Fruit fly (Drosophila melanogaster) whole organism, embryonic: Measurements from ENCODE around the gene AP-1sigma.

Experiments used
- Asciz ChIP-seq: fragments of 200-800 bp; sonication (Bioruptor generic); optimal IDR thresholded peaks from 2 replicates; lab custom pipeline; 2017; ENCODE audit warnings: missing biosample characterization, mild to moderate bottlenecking, missing genetic modification characterization, missing genetic modification reagents
- Atf3 ChIP-seq: fragments of 200-800 bp; sonication (Bioruptor generic); optimal IDR thresholded peaks from 3 replicates; lab custom pipeline; 2016; ENCODE audit warnings: missing biosample characterization, missing genetic modification characterization
- BtbVII ChIP-seq: fragments of 200-800 bp; sonication (Bioruptor generic); optimal IDR thresholded peaks from 3 replicates; lab custom pipeline; 2017; ENCODE audit warnings: missing biosample characterization, mild to moderate bottlenecking, missing genetic modification characterization
- CG10209 ChIP-seq: fragments of 200-800 bp; sonication (Bioruptor generic); optimal IDR thresholded peaks from 3 replicates; lab custom pipeline; 2017; ENCODE audit warnings: missing biosample characterization, mild to moderate bottlenecking, missing genetic modification characterization, missing genetic modification reagents
- CG10959 ChIP-seq: fragments of 200-800 bp; sonication (Bioruptor generic); IDR thresholded peaks from 2 replicates; pipeline ENCODE4 v1.3.6; 2022; ENCODE audit warnings: missing biosample characterization, missing genetic modification characterization
- CG13894 ChIP-seq: fragments of 200-800 bp; sonication (Bioruptor generic); optimal IDR thresholded peaks from 3 replicates; lab custom pipeline; 2018; ENCODE audit warnings: missing biosample characterization, mild to moderate bottlenecking, missing genetic modification characterization, moderate library complexity
- CG14667 ChIP-seq: fragments of 200-800 bp; sonication (Bioruptor generic); IDR thresholded peaks from 2 replicates; pipeline ENCODE4 v1.3.6; 2022; ENCODE audit warnings: missing biosample characterization, missing genetic modification characterization
- CG15601 ChIP-seq: fragments of 200-800 bp; sonication (Bioruptor generic); optimal IDR thresholded peaks from 3 replicates; lab custom pipeline; 2019; ENCODE audit warnings: missing biosample characterization, mild to moderate bottlenecking, missing genetic modification characterization, moderate library complexity
- CG16815 ChIP-seq: fragments of 200-800 bp; sonication (Bioruptor generic); optimal IDR thresholded peaks from 3 replicates; lab custom pipeline; 2017; ENCODE audit warnings: missing biosample characterization, mild to moderate bottlenecking, missing genetic modification characterization
- CG17612 ChIP-seq: fragments of 200-800 bp; sonication (Bioruptor generic); IDR thresholded peaks from 2 replicates; pipeline ENCODE4 v1.3.6; 2022; ENCODE audit warnings: missing biosample characterization, missing genetic modification characterization
- CG17802 ChIP-seq: fragments of 200-800 bp; sonication (Bioruptor generic); optimal IDR thresholded peaks from 2 replicates; lab custom pipeline; 2018; ENCODE audit warnings: missing biosample characterization, mild to moderate bottlenecking, missing genetic modification characterization, moderate library complexity
- CG17912 ChIP-seq: fragments of 200-800 bp; sonication (Bioruptor generic); optimal IDR thresholded peaks from 2 replicates; lab custom pipeline; 2018; ENCODE audit warnings: missing biosample characterization, mild to moderate bottlenecking, missing genetic modification characterization
- CG2120 ChIP-seq: fragments of 200-800 bp; sonication (Bioruptor generic); optimal IDR thresholded peaks from 3 replicates; lab custom pipeline; 2016; ENCODE audit warnings: missing biosample characterization, missing genetic modification characterization
- CG2199 ChIP-seq: fragments of 200-800 bp; sonication (Bioruptor generic); IDR thresholded peaks from 3 replicates; pipeline ENCODE4 v1.3.6; 2022; ENCODE audit warnings: missing biosample characterization, missing genetic modification characterization
- CG4730 ChIP-seq: fragments of 200-800 bp; sonication (Bioruptor generic); IDR thresholded peaks from 2 replicates; pipeline ENCODE4 v1.3.6; 2022; ENCODE audit warnings: missing biosample characterization, missing genetic modification characterization
- CG8281 ChIP-seq: fragments of 200-800 bp; sonication (Bioruptor generic); optimal IDR thresholded peaks from 2 replicates; lab custom pipeline; 2018; ENCODE audit warnings: missing biosample characterization, mild to moderate bottlenecking, missing genetic modification characterization, moderate library complexity
- CG8924 ChIP-seq: fragments of 200-800 bp; optimal IDR thresholded peaks from 3 replicates; lab custom pipeline; 2019; ENCODE audit warnings: missing biosample characterization, mild to moderate bottlenecking, missing genetic modification characterization, moderate library complexity
- HLH54F ChIP-seq: fragments of 200-800 bp; sonication (Bioruptor generic); optimal IDR thresholded peaks from 3 replicates; lab custom pipeline; 2016; ENCODE audit warnings: missing biosample characterization, missing genetic modification characterization
- Hmx ChIP-seq: fragments of 200-800 bp; sonication (Bioruptor generic); optimal IDR thresholded peaks from 2 replicates; lab custom pipeline; 2016; ENCODE audit warnings: missing biosample characterization, missing genetic modification characterization
- Hr51 ChIP-seq, 2 experiments: fragments of 200-800 bp; sonication (Bioruptor generic); optimal IDR thresholded peaks; 2 replicates in 1 of 2; 3 replicates in 1 of 2; lab custom pipeline; 2016 to 2018; ENCODE audit warnings: missing biosample characterization in 2 of 2, missing genetic modification characterization in 2 of 2, mild to moderate bottlenecking in 1 of 2, moderate library complexity in 1 of 2
- Jarid2 ChIP-seq: fragments of 200-800 bp; sonication (Bioruptor generic); optimal IDR thresholded peaks from 3 replicates; lab custom pipeline; 2017; ENCODE audit warnings: mild to moderate bottlenecking, missing biosample characterization, missing genetic modification reagents, missing genetic modification characterization
- Kr ChIP-seq: fragments of 200-800 bp; sonication (Bioruptor generic); optimal IDR thresholded peaks from 2 replicates; lab custom pipeline; 2017; ENCODE audit warnings: missing biosample characterization, mild to moderate bottlenecking, missing genetic modification characterization
- Mrtf ChIP-seq: fragments of 200-800 bp; sonication (Bioruptor generic); IDR thresholded peaks from 3 replicates; pipeline ENCODE4 v1.3.6; 2022; ENCODE audit warnings: missing biosample characterization, missing genetic modification characterization
- Nf-YC ChIP-seq: fragments of 200-800 bp; optimal IDR thresholded peaks from 3 replicates; lab custom pipeline; 2019; ENCODE audit warnings: missing biosample characterization, mild to moderate bottlenecking, missing genetic modification characterization, moderate library complexity
- Side ChIP-seq: fragments of 200-800 bp; sonication (Bioruptor generic); optimal IDR thresholded peaks from 2 replicates; lab custom pipeline; 2016; ENCODE audit warnings: missing biosample characterization, missing genetic modification characterization
- Vsx1 ChIP-seq: fragments of 200-800 bp; sonication (Bioruptor generic); optimal IDR thresholded peaks from 2 replicates; lab custom pipeline; 2017; ENCODE audit warnings: missing biosample characterization, mild to moderate bottlenecking, missing genetic modification characterization, missing genetic modification reagents
- Xbp1 ChIP-seq: fragments of 200-800 bp; sonication (Bioruptor generic); optimal IDR thresholded peaks from 3 replicates; lab custom pipeline; 2016; ENCODE audit warnings: missing biosample characterization, mild to moderate bottlenecking, missing genetic modification characterization
- al ChIP-seq: fragments of 200-800 bp; sonication (Bioruptor generic); IDR thresholded peaks from 2 replicates; pipeline ENCODE4 v1.3.6; 2022; ENCODE audit warnings: missing biosample characterization, missing genetic modification characterization
- ase ChIP-seq: fragments of 200-800 bp; sonication (Bioruptor generic); IDR thresholded peaks from 3 replicates; pipeline ENCODE4 v1.3.6; 2022; ENCODE audit warnings: missing biosample characterization, missing genetic modification characterization
- bbx ChIP-seq: fragments of 200-800 bp; sonication (Bioruptor generic); IDR thresholded peaks from 2 replicates; pipeline ENCODE4 v1.3.6; 2022; ENCODE audit warnings: missing biosample characterization, missing genetic modification characterization; ENCODE audit not compliant: partially characterized antibody
- dmrt11E ChIP-seq: fragments of 200-800 bp; sonication (Bioruptor generic); optimal IDR thresholded peaks from 3 replicates; lab custom pipeline; 2018; ENCODE audit warnings: missing biosample characterization, mild to moderate bottlenecking, missing genetic modification characterization, moderate library complexity
- en ChIP-seq: fragments of 200-800 bp; sonication (Bioruptor generic); optimal IDR thresholded peaks from 2 replicates; lab custom pipeline; 2016; ENCODE audit warnings: missing biosample characterization, missing genetic modification characterization
- eyg ChIP-seq: fragments of 200-800 bp; sonication (Bioruptor generic); optimal IDR thresholded peaks from 3 replicates; lab custom pipeline; 2016; ENCODE audit warnings: missing biosample characterization, missing genetic modification characterization
- gcm ChIP-seq: fragments of 200-800 bp; sonication (Bioruptor generic); optimal IDR thresholded peaks from 2 replicates; lab custom pipeline; 2019; ENCODE audit warnings: missing biosample characterization, mild to moderate bottlenecking, missing genetic modification characterization, moderate library complexity
- ham ChIP-seq: fragments of 200-800 bp; sonication (Bioruptor generic); IDR thresholded peaks from 2 replicates; pipeline ENCODE4 v1.3.6; 2022; ENCODE audit warnings: missing biosample characterization, missing genetic modification characterization
- insv ChIP-seq, 2 experiments: fragments of 200-800 bp; sonication (Bioruptor generic); optimal IDR thresholded peaks; 3 replicates each; lab custom pipeline; 2016 to 2018; ENCODE audit warnings: missing biosample characterization in 2 of 2, missing genetic modification characterization in 2 of 2
- kah ChIP-seq: fragments of 200-800 bp; sonication (Bioruptor generic); optimal IDR thresholded peaks from 2 replicates; lab custom pipeline; 2018; ENCODE audit warnings: missing biosample characterization, mild to moderate bottlenecking, missing genetic modification characterization
- mam ChIP-seq: fragments of 200-800 bp; sonication (Bioruptor generic); optimal IDR thresholded peaks from 3 replicates; lab custom pipeline; 2016; ENCODE audit warnings: missing biosample characterization, missing genetic modification characterization
- nerfin-1 ChIP-seq: fragments of 200-800 bp; sonication (Bioruptor generic); optimal IDR thresholded peaks from 3 replicates; lab custom pipeline; 2019; ENCODE audit warnings: missing biosample characterization, mild to moderate bottlenecking, missing genetic modification characterization, moderate library complexity
- nerfin-2 ChIP-seq: fragments of 200-800 bp; sonication (Bioruptor generic); IDR thresholded peaks from 2 replicates; pipeline ENCODE4 v1.3.6; 2022; ENCODE audit warnings: missing biosample characterization, missing genetic modification characterization; ENCODE audit not compliant: partially characterized antibody
- nmo ChIP-seq: fragments of 200-800 bp; sonication (Bioruptor generic); optimal IDR thresholded peaks from 2 replicates; lab custom pipeline; 2018; ENCODE audit warnings: missing biosample characterization, mild to moderate bottlenecking, missing genetic modification characterization, moderate library complexity
- p53 ChIP-seq: fragments of 200-800 bp; sonication (Bioruptor generic); optimal IDR thresholded peaks from 2 replicates; lab custom pipeline; 2016; ENCODE audit warnings: missing biosample characterization, missing genetic modification characterization
- pnt ChIP-seq: fragments of 200-800 bp; sonication (Bioruptor generic); optimal IDR thresholded peaks from 3 replicates; lab custom pipeline; 2016; ENCODE audit warnings: missing biosample characterization, missing genetic modification characterization
- psq ChIP-seq: fragments of 200-800 bp; sonication (Bioruptor generic); optimal IDR thresholded peaks from 2 replicates; lab custom pipeline; 2017; ENCODE audit warnings: missing biosample characterization, missing genetic modification characterization
- pum ChIP-seq: fragments of 200-800 bp; sonication (Bioruptor generic); optimal IDR thresholded peaks from 2 replicates; lab custom pipeline; 2016; ENCODE audit warnings: missing biosample characterization, missing genetic modification characterization
- pzg ChIP-seq: fragments of 200-800 bp; sonication (Bioruptor generic); optimal IDR thresholded peaks from 3 replicates; lab custom pipeline; 2018; ENCODE audit warnings: missing biosample characterization, mild to moderate bottlenecking, missing genetic modification characterization, moderate library complexity
- stwl ChIP-seq: fragments of 200-800 bp; sonication (Bioruptor generic); optimal IDR thresholded peaks from 3 replicates; lab custom pipeline; 2018; ENCODE audit warnings: missing biosample characterization, mild to moderate bottlenecking, missing genetic modification characterization, moderate library complexity
- wdn ChIP-seq: fragments of 200-800 bp; sonication (Bioruptor generic); IDR thresholded peaks from 2 replicates; pipeline ENCODE4 v1.3.6; 2022; ENCODE audit warnings: missing biosample characterization, missing genetic modification characterization
- z ChIP-seq: fragments of 200-800 bp; sonication (Bioruptor generic); IDR thresholded peaks from 3 replicates; pipeline ENCODE4 v1.3.6; 2022; ENCODE audit warnings: missing biosample characterization, missing genetic modification characterization
- zfh1 ChIP-seq: fragments of 200-800 bp; sonication (Bioruptor generic); IDR thresholded peaks from 3 replicates; pipeline ENCODE4 v1.3.6; 2022; ENCODE audit warnings: missing biosample characterization, missing genetic modification characterization

Gene AP-1sigma

dm6 chr3R:23920874-23921539, 37.4 kb upstream of the AP-1sigma start (continued):
- TF ChIP-seq nerfin-2 (GFP tag; lab: Robert Waterston, UW): no peak
- peak; percentile 30; the same call in 1 of the 3 replicates for TF ChIP-seq ase (GFP tag; lab: Robert Waterston, UW)
- TF ChIP-seq CG4730: 0 out of 2 replicates have a peak, but pooled peaks have one; percentile 15
- peak; percentile 40 for TF ChIP-seq mam (GFP tag; lab: Kevin White, UChicago)
- TF ChIP-seq eyg: no peak
- peak; percentile 32 for TF ChIP-seq Nf-YC (tag; lab: Kevin White, UChicago)
- no peak for TF ChIP-seq CG17912 (GFP tag; lab: Kevin White, UChicago)
- no peak for TF ChIP-seq p53
- no peak; the same call in 1 of the 2 replicates for TF ChIP-seq CG10959
- TF ChIP-seq CG10209 (GFP tag; lab: Kevin White, UChicago): no peak
- no peak for TF ChIP-seq nerfin-1 (tag; lab: Kevin White, UChicago)
- peak; percentile 76 for TF ChIP-seq Vsx1 (GFP tag; lab: Kevin White, UChicago)
- TF ChIP-seq Jarid2 (GFP tag; lab: Kevin White, UChicago): peak; percentile 11
- no peak for TF ChIP-seq CG16815 (GFP tag; lab: Kevin White, UChicago)
- no peak for TF ChIP-seq Kr
- no peak for TF ChIP-seq CG14667 (GFP tag; lab: Robert Waterston, UW)
- peak; percentile 24 for TF ChIP-seq pum (GFP tag; lab: Kevin White, UChicago)
- TF ChIP-seq Side (GFP tag; lab: Kevin White, UChicago): peak; percentile 35
- no peak for TF ChIP-seq Atf3
- TF ChIP-seq Hmx: no peak
- 0 out of 2 replicates have a peak, but pooled peaks have one; percentile 20 for TF ChIP-seq CG17612
- TF ChIP-seq ham (GFP tag; lab: Robert Waterston, UW): no peak; the same call in 1 of the 2 replicates
- TF ChIP-seq z: no peak
- TF ChIP-seq bbx: no peak
- TF ChIP-seq gcm (GFP tag; lab: Kevin White, UChicago): no peak
- TF ChIP-seq CG2120 (GFP tag; lab: Kevin White, UChicago): peak; percentile 76
- no peak for TF ChIP-seq pnt (GFP tag; lab: Kevin White, UChicago)
- TF ChIP-seq psq: no peak
- no peak for TF ChIP-seq CG2199 (GFP tag; lab: Robert Waterston, UW)
- TF ChIP-seq Hr51 (GFP tag; optimal IDR thresholded peaks at IDR 0.05; lab: Kevin White, UChicago): peak; percentile 17 to 59
- no peak for TF ChIP-seq nmo (GFP tag; lab: Kevin White, UChicago)
- peak; percentile 56 for TF ChIP-seq al (GFP tag; lab: Robert Waterston, UW)
- no peak for TF ChIP-seq zfh1 (GFP tag; lab: Robert Waterston, UW)
- TF ChIP-seq Mrtf (GFP tag; lab: Robert Waterston, UW): no peak
- TF ChIP-seq stwl (tag; lab: Kevin White, UChicago): no peak
- TF ChIP-seq pzg (GFP tag; lab: Kevin White, UChicago): peak; percentile 2
- no peak for TF ChIP-seq CG8924
- no peak for TF ChIP-seq kah (GFP tag; lab: Kevin White, UChicago)
- TF ChIP-seq CG15601 (tag; lab: Kevin White, UChicago): no peak
- no peak for TF ChIP-seq en (GFP tag; lab: Kevin White, UChicago)
- no peak for TF ChIP-seq CG8281
- TF ChIP-seq Asciz (GFP tag; lab: Kevin White, UChicago): no peak
- peak; percentile 16 for TF ChIP-seq Xbp1 (GFP tag; lab: Kevin White, UChicago)
- peak; percentile 45 for TF ChIP-seq HLH54F
- no peak for TF ChIP-seq CG17802
- peak; percentile 92 for TF ChIP-seq CG13894 (tag; lab: Kevin White, UChicago)
- TF ChIP-seq insv (GFP tag; optimal IDR thresholded peaks at IDR 0.05; lab: Kevin White, UChicago): no peak
- no peak for TF ChIP-seq BtbVII (GFP tag; lab: Kevin White, UChicago)
- no peak for TF ChIP-seq dmrt11E (tag; lab: Kevin White, UChicago)
- peak; percentile 73 for TF ChIP-seq wdn (GFP tag; lab: Robert Waterston, UW)
